Fruit fly (Drosophila melanogaster): Measurements from ENCODE around the gene Grip.

Grip gene

dm6 chrX:6020254-6020653 is 54.2 kb downstream of the Grip start (continued):
- TF ChIP-seq sage (GFP tag; optimal IDR thresholded peaks at IDR 0.05) (peak; percentile 44), rgr (GFP tag; optimal IDR thresholded peaks at IDR 0.05) (peak; percentile 81), CrebA (GFP tag; optimal IDR thresholded peaks at IDR 0.05; ENCODE audit: borderline replicate concordance) (peak; percentile 64)

dm6 chrX:6021414-6021813 is 55.3 kb downstream of the Grip start:
- TF ChIP-seq Hr83 (GFP tag; optimal IDR thresholded peaks at IDR 0.05; ENCODE audit: poor library complexity, severe bottlenecking) (no peak), psq (GFP tag; optimal IDR thresholded peaks at IDR 0.05) (peak; percentile 2), Abd-B (GFP tag; optimal IDR thresholded peaks at IDR 0.05) (no peak), dl (GFP tag; optimal IDR thresholded peaks at IDR 0.05; ENCODE audit: insufficient read depth in 1 of 2, partially characterized antibody in 2 of 2) (no peak), Hr78 (GFP tag; optimal IDR thresholded peaks at IDR 0.05) (no peak), h (GFP tag; optimal IDR thresholded peaks at IDR 0.05) (peak; percentile 53), GATAd (GFP tag; optimal IDR thresholded peaks at IDR 0.05) (no peak), Sp1 (GFP tag; optimal IDR thresholded peaks at IDR 0.05) (peak; percentile 43), N (GFP tag; optimal IDR thresholded peaks at IDR 0.05) (no peak), CG32264 (GFP tag; optimal IDR thresholded peaks at IDR 0.05) (no peak), lola (GFP tag; optimal IDR thresholded peaks at IDR 0.05) (no peak), rgr (GFP tag; optimal IDR thresholded peaks at IDR 0.05) (peak; percentile 41), pan (optimal IDR thresholded peaks at IDR 0.05) (no peak), Dfd (GFP tag; optimal IDR thresholded peaks at IDR 0.05) (no peak), Myc (optimal IDR thresholded peaks at IDR 0.05) (no peak), ey (GFP tag; optimal IDR thresholded peaks at IDR 0.05) (peak; percentile 60), sage (GFP tag; optimal IDR thresholded peaks at IDR 0.05) (peak; percentile 25), dmrt93B (GFP tag; optimal IDR thresholded peaks at IDR 0.05) (no peak), jim (GFP tag; optimal IDR thresholded peaks at IDR 0.05) (no peak), Mio (GFP tag; optimal IDR thresholded peaks at IDR 0.05) (no peak), woc (GFP tag; optimal IDR thresholded peaks at IDR 0.05) (peak; percentile 59), Dif (GFP tag; optimal IDR thresholded peaks at IDR 0.05; ENCODE audit: partially characterized antibody) (no peak), usp (GFP tag; optimal IDR thresholded peaks at IDR 0.05) (no peak), dsf (GFP tag; optimal IDR thresholded peaks at IDR 0.05; ENCODE audit: borderline replicate concordance) (no peak), Vsx2 (GFP tag; optimal IDR thresholded peaks at IDR 0.05; ENCODE audit: partially characterized antibody) (no peak), fru (GFP tag; optimal IDR thresholded peaks at IDR 0.05) (peak; percentile 71), brk (GFP tag; optimal IDR thresholded peaks at IDR 0.05) (no peak), CG9705 (GFP tag; optimal IDR thresholded peaks at IDR 0.05) (no peak), HLH106 (tag; optimal IDR thresholded peaks at IDR 0.05) (peak; percentile 61), tai (GFP tag; optimal IDR thresholded peaks at IDR 0.05) (peak; percentile 56), br (GFP tag; optimal IDR thresholded peaks at IDR 0.05) (peak; percentile 64), foxo (GFP tag; optimal IDR thresholded peaks at IDR 0.05) (peak in 1 of 2 experiments; percentile 58), Jra (GFP tag; optimal IDR thresholded peaks at IDR 0.05) (peak; percentile 31), OdsH (GFP tag; optimal IDR thresholded peaks at IDR 0.05) (peak; percentile 6), Hnf4 (GFP tag; optimal IDR thresholded peaks at IDR 0.05) (peak; percentile 58), CrebA (GFP tag; optimal IDR thresholded peaks at IDR 0.05; ENCODE audit: borderline replicate concordance) (no peak), sv (GFP tag; optimal IDR thresholded peaks at IDR 0.05) (no peak), Rel (GFP tag; optimal IDR thresholded peaks at IDR 0.05) (no peak), Rel (tag; optimal IDR thresholded peaks at IDR 0.05) (no peak)

dm6 chrX:6022090-6022489 is 56.0 kb downstream of the Grip start:
- TF ChIP-seq Jra (GFP tag; optimal IDR thresholded peaks at IDR 0.05) (no peak), br (GFP tag; optimal IDR thresholded peaks at IDR 0.05) (peak; percentile 47), N (GFP tag; optimal IDR thresholded peaks at IDR 0.05) (no peak), Sp1 (GFP tag; optimal IDR thresholded peaks at IDR 0.05) (peak; percentile 44), Abd-B (GFP tag; optimal IDR thresholded peaks at IDR 0.05) (no peak), Hnf4 (GFP tag; optimal IDR thresholded peaks at IDR 0.05) (peak; percentile 27), brk (GFP tag; optimal IDR thresholded peaks at IDR 0.05) (no peak), lola (GFP tag; optimal IDR thresholded peaks at IDR 0.05) (no peak), HLH106 (tag; optimal IDR thresholded peaks at IDR 0.05) (peak; percentile 51), rgr (GFP tag; optimal IDR thresholded peaks at IDR 0.05) (peak; percentile 42), sage (GFP tag; optimal IDR thresholded peaks at IDR 0.05) (no peak), woc (GFP tag; optimal IDR thresholded peaks at IDR 0.05) (no peak), foxo (GFP tag; optimal IDR thresholded peaks at IDR 0.05) (peak in 1 of 2 experiments; percentile 60), Dif (GFP tag; optimal IDR thresholded peaks at IDR 0.05; ENCODE audit: partially characterized antibody) (no peak), fru (GFP tag; optimal IDR thresholded peaks at IDR 0.05) (peak; percentile 42), psq (GFP tag; optimal IDR thresholded peaks at IDR 0.05) (peak; percentile 17), h (GFP tag; optimal IDR thresholded peaks at IDR 0.05) (peak; percentile 61), ey (GFP tag; optimal IDR thresholded peaks at IDR 0.05) (peak; percentile 30), OdsH (GFP tag; optimal IDR thresholded peaks at IDR 0.05) (peak; percentile 51), dmrt93B (GFP tag; optimal IDR thresholded peaks at IDR 0.05) (peak; percentile 18), Vsx2 (GFP tag; optimal IDR thresholded peaks at IDR 0.05; ENCODE audit: partially characterized antibody) (no peak)

Data from whole organism, wandering third instar larva.